Fruit fly (Drosophila melanogaster) whole organism, embryonic: ENCODE measurements around the gene CG6230.

ENCODE experiments used
- CG12942 ChIP-seq: fragments of 200-800 bp; sonication (Bioruptor generic); optimal IDR thresholded peaks from 3 replicates; lab custom pipeline; 2016; ENCODE audit warnings: missing biosample characterization, missing genetic modification characterization
- CG9817 ChIP-seq: fragments of 200-800 bp; sonication (Bioruptor generic); optimal IDR thresholded peaks from 2 replicates; lab custom pipeline; 2018; ENCODE audit warnings: missing biosample characterization, mild to moderate bottlenecking, missing genetic modification characterization, moderate library complexity
- Eip74EF ChIP-seq, 2 experiments: fragments of 200-800 bp in 1 of 2; fragments of >200 bp in 1 of 2; sonication (Bioruptor generic) in 1 of 2; optimal IDR thresholded peaks; 2 replicates each; lab custom pipeline; 2017 to 2019; ENCODE audit warnings: missing biosample characterization in 2 of 2, missing genetic modification characterization in 2 of 2, mild to moderate bottlenecking in 1 of 2, moderate library complexity in 1 of 2
- Sin3A ChIP-seq: fragments of >200 bp; optimal IDR thresholded peaks from 2 replicates; lab custom pipeline; 2018
- pum ChIP-seq: fragments of 200-800 bp; sonication (Bioruptor generic); optimal IDR thresholded peaks from 2 replicates; lab custom pipeline; 2016; ENCODE audit warnings: missing biosample characterization, missing genetic modification characterization

- no peak for TF ChIP-seq CG9817 (tag; lab: Kevin White, UChicago)
- TF ChIP-seq Eip74EF (GFP tag; optimal IDR thresholded peaks at IDR 0.05; lab: Kevin White, UChicago): no peak
- no peak for TF ChIP-seq Sin3A
- no peak for TF ChIP-seq pum (GFP tag; lab: Kevin White, UChicago)
- no peak for TF ChIP-seq CG12942 (GFP tag; lab: Kevin White, UChicago)
These were observed 46.2 kb downstream of the CG6230 start for dm6 chr2L:11073947-11074346.
